Worm (Caenorhabditis elegans): ENCODE results near the gene str-188.

Gene str-188

ce11 chrV:9733920-9734454 is 17.5 kb downstream of the str-188 start, which contains the start of gene cal-7:
Gene cal-7 (plus strand): TSS chrV:9734103.
- no peak for TF ChIP-seq nhr-232 (tag; optimal IDR thresholded peaks at IDR 0.05)
- no peak for TF ChIP-seq pha-4 (tag; optimal IDR thresholded peaks at IDR 0.05)
- no peak for TF ChIP-seq pat-9 (tag; optimal IDR thresholded peaks at IDR 0.05)
- no peak for TF ChIP-seq ceh-22 (tag; optimal IDR thresholded peaks at IDR 0.05)
- TF ChIP-seq ceh-34 (tag; optimal IDR thresholded peaks at IDR 0.05), result no peak
- TF ChIP-seq ceh-48 (tag; optimal IDR thresholded peaks at IDR 0.05), result no peak
- TF ChIP-seq hlh-30 (tag; optimal IDR thresholded peaks at IDR 0.05; ENCODE audit: insufficient read depth), result no peak
- no peak for TF ChIP-seq unc-86 (tag; optimal IDR thresholded peaks at IDR 0.05)
- no peak for TF ChIP-seq ceh-14 (tag; optimal IDR thresholded peaks at IDR 0.05)
- TF ChIP-seq che-1 (tag; optimal IDR thresholded peaks at IDR 0.05), result no peak

DNA sequence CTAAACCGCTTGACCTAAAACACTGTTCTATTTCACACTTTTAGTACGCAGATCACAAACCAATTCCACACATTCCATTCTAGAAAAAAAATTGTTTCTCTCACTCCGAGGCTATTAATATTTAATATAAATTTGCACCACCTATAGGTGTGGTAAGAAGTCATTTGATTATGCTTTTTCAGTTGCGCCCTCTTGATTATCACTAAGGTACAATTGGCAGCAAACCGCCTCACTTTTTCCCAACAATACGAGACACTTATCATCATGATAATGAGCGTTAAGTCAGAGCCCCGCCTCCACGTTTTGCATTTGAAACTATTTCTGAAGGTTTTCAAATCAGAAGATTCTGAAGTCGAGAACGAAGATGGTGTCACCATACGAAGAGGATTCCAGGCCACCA is 20.8 kb downstream of the str-188 start, which contains the start of gene aqp-4:
aqp-4 (plus strand) TSS at position 270 of the 400 bp plus-strand sequence.
- TF ChIP-seq ztf-16 (tag; optimal IDR thresholded peaks at IDR 0.05), result no peak
- TF ChIP-seq K09A11.1 (tag; optimal IDR thresholded peaks at IDR 0.05; ENCODE audit: insufficient read depth), result no peak
- TF ChIP-seq ceh-14 (tag; optimal IDR thresholded peaks at IDR 0.05), result no peak
- TF ChIP-seq rnt-1 (tag; optimal IDR thresholded peaks at IDR 0.05), result no peak
- no peak for TF ChIP-seq pha-2 (tag; optimal IDR thresholded peaks at IDR 0.05)
- no peak for TF ChIP-seq ceh-48 (tag; optimal IDR thresholded peaks at IDR 0.05)

- no peak for TF ChIP-seq eyg-1 (tag; optimal IDR thresholded peaks at IDR 0.05)
- no peak for TF ChIP-seq ceh-14 (tag; optimal IDR thresholded peaks at IDR 0.05)
- no peak for TF ChIP-seq sox-4 (tag; optimal IDR thresholded peaks at IDR 0.05)
These were observed 21.7 kb downstream of the str-188 start for ce11 chrV:9738077-9738705.

ce11 chrV:9739402-9739801 is 22.9 kb downstream of the str-188 start, which contains the start of gene marc-1:
Gene marc-1 (plus strand): TSS chrV:9739702.
- TF ChIP-seq T23F11.4 (GFP tag; optimal IDR thresholded peaks at IDR 0.05) (no peak), fkh-10 (GFP tag; optimal IDR thresholded peaks at IDR 0.05) (no peak), ceh-19 (GFP tag; optimal IDR thresholded peaks at IDR 0.05) (no peak), fax-1 (tag; optimal IDR thresholded peaks at IDR 0.05) (no peak), sox-2 (GFP tag; IDR thresholded peaks at IDR 0.05) (no peak), ceh-48 (tag; optimal IDR thresholded peaks at IDR 0.05) (no peak), unc-3 (GFP tag; conservative IDR thresholded peaks at IDR 0.05) (no peak), unc-3 (tag; optimal IDR thresholded peaks at IDR 0.05) (no peak), nhr-232 (tag; optimal IDR thresholded peaks at IDR 0.05) (no peak), ceh-31 (tag; optimal IDR thresholded peaks at IDR 0.05) (no peak), eyg-1 (tag; optimal IDR thresholded peaks at IDR 0.05) (no peak), rnt-1 (tag; optimal IDR thresholded peaks at IDR 0.05) (no peak), npax-4 (tag; optimal IDR thresholded peaks at IDR 0.05) (no peak), tbx-2 (tag; optimal IDR thresholded peaks at IDR 0.05) (no peak), ama-1 (optimal IDR thresholded peaks at IDR 0.05) (no peak), gmeb-2 (tag; optimal IDR thresholded peaks at IDR 0.05) (no peak), ztf-16 (tag; optimal IDR thresholded peaks at IDR 0.05) (no peak), pag-3 (tag; optimal IDR thresholded peaks at IDR 0.05; ENCODE audit: borderline replicate concordance) (no peak), madf-2 (tag; optimal IDR thresholded peaks at IDR 0.05) (no peak)

DNA sequence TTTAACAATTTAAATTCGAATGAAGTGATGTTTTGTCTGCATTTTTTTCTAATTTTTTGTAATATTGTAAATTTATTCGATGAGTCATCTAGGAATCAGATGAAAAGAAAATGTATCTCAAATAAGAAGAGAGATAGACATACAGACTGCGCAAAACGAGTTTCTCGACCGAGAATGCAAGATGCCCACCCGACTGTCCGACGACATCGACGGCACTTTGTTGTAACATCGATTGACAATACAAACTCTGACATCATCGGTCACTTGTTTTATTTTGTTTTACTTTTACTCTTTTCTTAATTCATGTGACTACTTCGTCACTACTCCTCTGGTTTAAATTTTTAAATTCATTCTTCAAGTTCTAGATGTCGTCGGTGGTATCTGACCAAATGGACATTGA is 24.4 kb downstream of the str-188 start, which contains the start of gene sta-2:
sta-2 (plus strand) TSS at position 349 of the 400 bp plus-strand sequence.
- TF ChIP-seq nhr-232 (tag; optimal IDR thresholded peaks at IDR 0.05) (no peak), tbx-2 (tag; optimal IDR thresholded peaks at IDR 0.05) (no peak), fax-1 (tag; optimal IDR thresholded peaks at IDR 0.05) (no peak), ceh-31 (tag; optimal IDR thresholded peaks at IDR 0.05) (no peak), ceh-6 (GFP tag; optimal IDR thresholded peaks at IDR 0.05) (no peak), ceh-2 (tag; optimal IDR thresholded peaks at IDR 0.05) (no peak), sox-4 (tag; optimal IDR thresholded peaks at IDR 0.05) (no peak), C38D4.7 (GFP tag; optimal IDR thresholded peaks at IDR 0.05) (no peak), sdc-2 (tag; optimal IDR thresholded peaks at IDR 0.05) (no peak), syd-9 (tag; optimal IDR thresholded peaks at IDR 0.05) (no peak), lim-6 (tag; optimal IDR thresholded peaks at IDR 0.05) (no peak), hlh-8 (tag; optimal IDR thresholded peaks at IDR 0.05) (no peak), pax-1 (tag; optimal IDR thresholded peaks at IDR 0.05) (no peak), elt-2 (tag; optimal IDR thresholded peaks at IDR 0.05) (no peak), pat-9 (tag; optimal IDR thresholded peaks at IDR 0.05) (no peak), F13H6.1 (tag; optimal IDR thresholded peaks at IDR 0.05) (no peak), pqm-1 (tag; optimal IDR thresholded peaks at IDR 0.05) (no peak), madf-2 (tag; optimal IDR thresholded peaks at IDR 0.05) (no peak), tbx-7 (tag; optimal IDR thresholded peaks at IDR 0.05) (no peak)

Data from whole organism, late embryonic.